Worm (Caenorhabditis elegans) whole organism, L3 larva: ENCODE results near the gene pdcd-2.

Experiments
- R02D3.7 ChIP-seq: fragments of 150-350 bp; optimal IDR thresholded peaks from 2 replicates; lab custom pipeline; 2014; ENCODE audit warnings: missing biosample characterization, missing genetic modification characterization
- ZK546.5 ChIP-seq: sonication (generic microtip); optimal IDR thresholded peaks from 2 replicates; lab custom pipeline; 2017; ENCODE audit warnings: missing biosample characterization, missing genetic modification characterization
- aly-2 ChIP-seq: fragments of 150-350 bp; optimal IDR thresholded peaks from 2 replicates; lab custom pipeline; 2014; ENCODE audit warnings: missing biosample characterization, missing genetic modification characterization
- ama-1 ChIP-seq: fragments of 150-350 bp; optimal IDR thresholded peaks from 2 replicates; lab custom pipeline; 2018
- ceh-82 ChIP-seq: fragments of 150-350 bp; optimal IDR thresholded peaks from 2 replicates; lab custom pipeline; 2014; ENCODE audit warnings: missing biosample characterization, missing genetic modification characterization
- ceh-9 ChIP-seq: sonication (generic microtip); optimal IDR thresholded peaks from 2 replicates; lab custom pipeline; 2018; ENCODE audit warnings: missing biosample characterization, missing genetic modification characterization
- daf-12 ChIP-seq: fragments of 150-350 bp; optimal IDR thresholded peaks from 2 replicates; lab custom pipeline; 2014; ENCODE audit warnings: missing biosample characterization, missing genetic modification reagents, missing genetic modification characterization
- elt-2 ChIP-seq: sonication (generic microtip); optimal IDR thresholded peaks from 2 replicates; lab custom pipeline; 2016; ENCODE audit warnings: missing genetic modification reagents, mild to moderate bottlenecking, missing genetic modification characterization, missing compliant biosample characterization
- fkh-2 ChIP-seq: fragments of 150-350 bp; optimal IDR thresholded peaks from 2 replicates; lab custom pipeline; 2014; ENCODE audit warnings: missing biosample characterization, missing genetic modification reagents, missing genetic modification characterization
- hmg-11 ChIP-seq: sonication (generic microtip); optimal IDR thresholded peaks from 2 replicates; lab custom pipeline; 2016; ENCODE audit warnings: missing genetic modification characterization, missing compliant biosample characterization
- jun-1 ChIP-seq: fragments of 150-350 bp; optimal IDR thresholded peaks from 2 replicates; lab custom pipeline; 2014; ENCODE audit warnings: missing biosample characterization, missing genetic modification reagents, missing genetic modification characterization
- lin-15B ChIP-seq: fragments of 150-350 bp; optimal IDR thresholded peaks from 2 replicates; lab custom pipeline; 2014; ENCODE audit warnings: missing biosample characterization, missing genetic modification characterization
- lin-39 ChIP-seq: fragments of 150-350 bp; optimal IDR thresholded peaks from 2 replicates; lab custom pipeline; 2018; ENCODE audit warnings: missing biosample characterization, missing genetic modification reagents, missing genetic modification characterization
- lsy-12 ChIP-seq: sonication (generic microtip); optimal IDR thresholded peaks from 2 replicates; lab custom pipeline; 2016; ENCODE audit warnings: mild to moderate bottlenecking, missing genetic modification characterization, missing compliant biosample characterization
- mdl-1 ChIP-seq: fragments of 150-350 bp; optimal IDR thresholded peaks from 2 replicates; lab custom pipeline; 2014; ENCODE audit warnings: missing biosample characterization, missing genetic modification characterization
- nfya-1 ChIP-seq: sonication (generic microtip); optimal IDR thresholded peaks from 2 replicates; lab custom pipeline; 2017; ENCODE audit warnings: missing genetic modification characterization, mild to moderate bottlenecking, missing compliant biosample characterization, antibody characterized with exemption, moderate library complexity; ENCODE audit not compliant: insufficient read depth
- nhr-11 ChIP-seq: fragments of 150-350 bp; optimal IDR thresholded peaks from 2 replicates; lab custom pipeline; 2014; ENCODE audit warnings: missing biosample characterization, missing genetic modification characterization
- nhr-12 ChIP-seq: fragments of 150-350 bp; optimal IDR thresholded peaks from 2 replicates; lab custom pipeline; 2014; ENCODE audit warnings: missing biosample characterization, missing genetic modification characterization
- nhr-23 ChIP-seq: fragments of 150-350 bp; optimal IDR thresholded peaks from 2 replicates; lab custom pipeline; 2014; ENCODE audit warnings: missing biosample characterization, missing genetic modification reagents, missing genetic modification characterization
- nhr-237 ChIP-seq: fragments of 150-350 bp; optimal IDR thresholded peaks from 2 replicates; lab custom pipeline; 2014; ENCODE audit warnings: missing biosample characterization, missing genetic modification characterization
- nhr-25 ChIP-seq: sonication (generic microtip); optimal IDR thresholded peaks from 2 replicates; lab custom pipeline; 2017; ENCODE audit warnings: missing biosample characterization, missing genetic modification characterization
- nhr-28 ChIP-seq: fragments of 150-350 bp; optimal IDR thresholded peaks from 2 replicates; lab custom pipeline; 2014; ENCODE audit warnings: missing biosample characterization, missing genetic modification characterization
- nhr-67 ChIP-seq: fragments of 150-350 bp; optimal IDR thresholded peaks from 2 replicates; lab custom pipeline; 2014; ENCODE audit warnings: missing biosample characterization, missing genetic modification characterization
- nhr-76 ChIP-seq: fragments of 150-350 bp; sonication (generic microtip); optimal IDR thresholded peaks from 5 replicates; lab custom pipeline; 2014; ENCODE audit warnings: missing biosample characterization, missing genetic modification characterization
- pha-4 ChIP-seq: fragments of 150-350 bp; optimal IDR thresholded peaks from 2 replicates; lab custom pipeline; 2014; ENCODE audit warnings: missing biosample characterization, missing genetic modification reagents, missing genetic modification characterization
- sea-2 ChIP-seq: fragments of 150-350 bp; sonication (generic microtip); optimal IDR thresholded peaks from 4 replicates; lab custom pipeline; 2014; ENCODE audit warnings: missing biosample characterization, missing genetic modification reagents, missing genetic modification characterization
- snpc-4 ChIP-seq: fragments of 150-350 bp; optimal IDR thresholded peaks from 2 replicates; lab custom pipeline; 2014; ENCODE audit warnings: missing biosample characterization, missing genetic modification characterization
- tbx-2 ChIP-seq: sonication (generic microtip); optimal IDR thresholded peaks from 2 replicates; lab custom pipeline; 2016; ENCODE audit warnings: mild to moderate bottlenecking, missing genetic modification characterization, missing compliant biosample characterization
- unc-39 ChIP-seq: sonication (generic microtip); optimal IDR thresholded peaks from 4 replicates; lab custom pipeline; 2017; ENCODE audit warnings: missing biosample characterization, missing genetic modification characterization
- unc-62 ChIP-seq: fragments of 150-350 bp; sonication (generic microtip); optimal IDR thresholded peaks from 4 replicates; lab custom pipeline; 2014; ENCODE audit warnings: missing biosample characterization, missing genetic modification reagents, missing genetic modification characterization
- zag-1 ChIP-seq: fragments of 150-350 bp; optimal IDR thresholded peaks from 2 replicates; lab custom pipeline; 2014; ENCODE audit warnings: missing biosample characterization, missing genetic modification characterization
- ztf-11 ChIP-seq: fragments of 150-350 bp; optimal IDR thresholded peaks from 2 replicates; lab custom pipeline; 2014; ENCODE audit warnings: missing biosample characterization, missing genetic modification characterization
- ztf-4 ChIP-seq: fragments of 150-350 bp; optimal IDR thresholded peaks from 2 replicates; lab custom pipeline; 2014; ENCODE audit warnings: missing biosample characterization, missing genetic modification characterization

Gene pdcd-2

ce11 chrIII:4408251-4408650 is 9.6 kb downstream of the pdcd-2 start, which contains the start of gene gpch-1:
gpch-1 (plus strand) TSS chrIII:4408551.
- TF ChIP-seq lin-15B (tag; lab: Kevin White, UChicago): no peak
- TF ChIP-seq nhr-28 (tag; lab: Kevin White, UChicago): no peak
- TF ChIP-seq ztf-11 (tag; lab: Kevin White, UChicago): no peak
- TF ChIP-seq zag-1 (tag; lab: Kevin White, UChicago): no peak
- TF ChIP-seq nhr-25: no peak
- no peak for TF ChIP-seq aly-2
- TF ChIP-seq ama-1 (lab: Kevin White, UChicago): no peak
- TF ChIP-seq nhr-237: no peak
- no peak for TF ChIP-seq mdl-1 (tag; lab: Kevin White, UChicago)

ce11 chrIII:4407144-4407543 is 10.7 kb downstream of the pdcd-2 start, which contains the start of gene prdx-3:
prdx-3 (plus strand) TSS chrIII:4407444.
- TF ChIP-seq daf-12 (tag; lab: Kevin White, UChicago) (no peak), nhr-237 (no peak), nhr-11 (no peak), jun-1 (tag; lab: Kevin White, UChicago) (no peak), ZK546.5 (tag; lab: Kevin White, UChicago) (no peak), ztf-4 (no peak), nhr-67 (tag; lab: Kevin White, UChicago) (no peak), ama-1 (lab: Kevin White, UChicago) (no peak)
- TF ChIP-seq, all 47 proteins: peak for 0

- TF ChIP-seq nhr-25: no peak
- no peak for TF ChIP-seq nhr-237
- no peak for TF ChIP-seq fkh-2 (tag; lab: Kevin White, UChicago)
- no peak for TF ChIP-seq sea-2 (GFP tag; lab: Kevin White, UChicago)
- TF ChIP-seq daf-12 (tag; lab: Kevin White, UChicago): no peak
- no peak for TF ChIP-seq ceh-9 (tag; lab: Kevin White, UChicago)
- TF ChIP-seq nhr-67 (tag; lab: Kevin White, UChicago): no peak
- no peak for TF ChIP-seq R02D3.7 (tag; lab: Kevin White, UChicago)
- TF ChIP-seq pha-4 (tag; lab: Kevin White, UChicago): no peak
- no peak for TF ChIP-seq nhr-12 (tag; lab: Kevin White, UChicago)
- no peak for TF ChIP-seq lsy-12 (tag; lab: Kevin White, UChicago)
- TF ChIP-seq mdl-1 (tag; lab: Kevin White, UChicago): no peak
- TF ChIP-seq tbx-2 (tag; lab: Kevin White, UChicago): no peak
- no peak for TF ChIP-seq nhr-28 (tag; lab: Kevin White, UChicago)
- TF ChIP-seq zag-1 (tag; lab: Kevin White, UChicago): no peak
- no peak for TF ChIP-seq hmg-11
Measured at ce11 chrIII:4405986-4406385, 11.9 kb downstream of the pdcd-2 start, which contains the start of gene rnp-4. rnp-4 (plus strand) TSS chrIII:4406286.

- TF ChIP-seq elt-2 (peak; percentile 12), unc-39 (no peak), lin-39 (tag; lab: Kevin White, UChicago) (peak; percentile 23), nhr-76 (no peak), nhr-25 (peak; percentile 9), ceh-82 (tag; lab: Kevin White, UChicago) (no peak), nhr-67 (tag; lab: Kevin White, UChicago) (no peak), lin-15B (tag; lab: Kevin White, UChicago) (peak; percentile 77), fkh-2 (tag; lab: Kevin White, UChicago) (no peak), nfya-1 (tag; lab: Kevin White, UChicago) (peak; percentile 60), snpc-4 (tag; lab: Kevin White, UChicago) (peak; percentile 2), nhr-23 (tag; lab: Kevin White, UChicago) (peak; percentile 31)
Measured at ce11 chrIII:4404339-4404836, 13.5 kb downstream of the pdcd-2 start, which contains the start of the genes R07E5.17 and snfc-5. R07E5.17 (minus strand) TSS chrIII:4404436. snfc-5 (plus strand) TSS chrIII:4404786.

- TF ChIP-seq lsy-12 (tag; lab: Kevin White, UChicago): no peak
- TF ChIP-seq hmg-11: no peak
- no peak for TF ChIP-seq unc-62 (GFP tag; lab: Kevin White, UChicago)
- no peak for TF ChIP-seq R02D3.7 (tag; lab: Kevin White, UChicago)
Measured at ce11 chrIII:4401142-4401541, 16.7 kb downstream of the pdcd-2 start, which contains the start of gene R07E5.15. R07E5.15 (plus strand) TSS chrIII:4401442.
